Fruit fly (Drosophila melanogaster) whole organism, embryonic: ENCODE measurements around the gene Hr78.

ENCODE experiments used
- B-H1 ChIP-seq: fragments of 200-800 bp; sonication (Bioruptor generic); IDR thresholded peaks from 3 replicates; pipeline ENCODE4 v1.3.6; 2022; ENCODE audit warnings: missing biosample characterization, missing genetic modification characterization
- CG12071 ChIP-seq: fragments of 200-800 bp; sonication (Bioruptor generic); optimal IDR thresholded peaks from 3 replicates; lab custom pipeline; 2018; ENCODE audit warnings: missing biosample characterization, mild to moderate bottlenecking, missing genetic modification characterization
- CG13296 ChIP-seq: fragments of 200-800 bp; sonication (Bioruptor generic); optimal IDR thresholded peaks from 3 replicates; lab custom pipeline; 2018; ENCODE audit warnings: missing biosample characterization, mild to moderate bottlenecking, missing genetic modification characterization
- CG14014 ChIP-seq: fragments of 200-800 bp; sonication (Bioruptor generic); IDR thresholded peaks from 2 replicates; pipeline ENCODE4 v1.3.6; 2022; ENCODE audit warnings: missing biosample characterization, missing genetic modification characterization
- CG16863 ChIP-seq: fragments of 200-800 bp; sonication (Bioruptor generic); optimal IDR thresholded peaks from 3 replicates; lab custom pipeline; 2016; ENCODE audit warnings: missing biosample characterization, missing genetic modification characterization
- CG17186 ChIP-seq: fragments of 200-800 bp; sonication (Bioruptor generic); optimal IDR thresholded peaks from 3 replicates; lab custom pipeline; 2017; ENCODE audit warnings: missing biosample characterization, missing genetic modification reagents, missing genetic modification characterization
- CG18764 ChIP-seq: fragments of 200-800 bp; sonication (Bioruptor generic); optimal IDR thresholded peaks from 3 replicates; lab custom pipeline; 2016; ENCODE audit warnings: missing biosample characterization, missing genetic modification characterization
- CG2129 ChIP-seq: fragments of 200-800 bp; sonication (Bioruptor generic); IDR thresholded peaks from 2 replicates; pipeline ENCODE4 v1.3.6; 2022; ENCODE audit warnings: missing biosample characterization, missing genetic modification characterization; ENCODE audit not compliant: partially characterized antibody
- CG2889 ChIP-seq: fragments of 200-800 bp; sonication (Bioruptor generic); IDR thresholded peaks from 3 replicates; pipeline ENCODE4 v1.3.6; 2022; ENCODE audit warnings: missing biosample characterization, missing genetic modification characterization
- CG30020 ChIP-seq: fragments of 200-800 bp; optimal IDR thresholded peaks from 2 replicates; lab custom pipeline; 2019; ENCODE audit warnings: missing biosample characterization, mild to moderate bottlenecking, missing genetic modification characterization, moderate library complexity
- CG30403 ChIP-seq: fragments of 200-800 bp; sonication (Bioruptor generic); optimal IDR thresholded peaks from 3 replicates; lab custom pipeline; 2016; ENCODE audit warnings: missing biosample characterization, missing genetic modification characterization
- CG3163 ChIP-seq: fragments of 200-800 bp; sonication (Bioruptor generic); optimal IDR thresholded peaks from 3 replicates; lab custom pipeline; 2016; ENCODE audit warnings: missing biosample characterization, missing genetic modification characterization
- CG42726 ChIP-seq: fragments of 200-800 bp; sonication (Bioruptor generic); IDR thresholded peaks from 2 replicates; pipeline ENCODE4 v1.3.6; 2022; ENCODE audit warnings: missing biosample characterization, missing genetic modification characterization; ENCODE audit not compliant: partially characterized antibody
- CG4328 ChIP-seq: fragments of 200-800 bp; sonication (Bioruptor generic); optimal IDR thresholded peaks from 3 replicates; lab custom pipeline; 2017; ENCODE audit warnings: missing biosample characterization, missing genetic modification reagents, missing genetic modification characterization
- CG43689 ChIP-seq: fragments of 200-800 bp; sonication (Bioruptor generic); IDR thresholded peaks from 2 replicates; pipeline ENCODE4 v1.3.6; 2022; ENCODE audit warnings: missing biosample characterization, missing genetic modification characterization
- CG8359 ChIP-seq: fragments of 200-800 bp; sonication (Bioruptor generic); optimal IDR thresholded peaks from 2 replicates; lab custom pipeline; 2017; ENCODE audit warnings: missing biosample characterization, mild to moderate bottlenecking, missing genetic modification characterization, borderline replicate concordance
- CG8478 ChIP-seq: fragments of >200 bp; optimal IDR thresholded peaks from 2 replicates; lab custom pipeline; 2018
- CG9609 ChIP-seq: fragments of 200-800 bp; sonication (Bioruptor generic); optimal IDR thresholded peaks from 3 replicates; lab custom pipeline; 2016; ENCODE audit warnings: missing biosample characterization, missing genetic modification characterization
- CG9817 ChIP-seq: fragments of 200-800 bp; sonication (Bioruptor generic); optimal IDR thresholded peaks from 2 replicates; lab custom pipeline; 2018; ENCODE audit warnings: missing biosample characterization, mild to moderate bottlenecking, missing genetic modification characterization, moderate library complexity
- CTCF ChIP-seq: fragments of 200-800 bp; sonication (Bioruptor generic); optimal IDR thresholded peaks from 2 replicates; lab custom pipeline; 2017; ENCODE audit warnings: missing biosample characterization, mild to moderate bottlenecking, missing genetic modification characterization, moderate library complexity
- CrebB ChIP-seq: fragments of 200-800 bp; sonication (Bioruptor generic); optimal IDR thresholded peaks from 3 replicates; lab custom pipeline; 2018; ENCODE audit warnings: missing biosample characterization, mild to moderate bottlenecking, missing genetic modification characterization
- Dad ChIP-seq: fragments of 200-800 bp; sonication (Bioruptor generic); optimal IDR thresholded peaks from 3 replicates; lab custom pipeline; 2016; ENCODE audit warnings: missing biosample characterization, missing genetic modification characterization
- Dip3 ChIP-seq: fragments of 200-800 bp; sonication (Bioruptor generic); optimal IDR thresholded peaks from 3 replicates; lab custom pipeline; 2016; ENCODE audit warnings: missing biosample characterization, missing genetic modification characterization
- Gsc ChIP-seq: fragments of 200-800 bp; sonication (Bioruptor generic); IDR thresholded peaks from 2 replicates; pipeline ENCODE4 v1.3.6; 2022; ENCODE audit warnings: missing biosample characterization, missing genetic modification characterization
- Hey ChIP-seq: fragments of 200-800 bp; sonication (Bioruptor generic); optimal IDR thresholded peaks from 3 replicates; lab custom pipeline; 2018; ENCODE audit warnings: missing biosample characterization, mild to moderate bottlenecking, missing genetic modification characterization
- Hr78 ChIP-seq, 2 experiments: fragments of 200-800 bp in 1 of 2; fragments of >200 bp in 1 of 2; sonication (Bioruptor generic) in 1 of 2; optimal IDR thresholded peaks; 2 replicates each; lab custom pipeline; 2017 to 2019; ENCODE audit warnings: missing biosample characterization in 2 of 2, missing genetic modification characterization in 2 of 2, mild to moderate bottlenecking in 1 of 2, moderate library complexity in 1 of 2
- Max ChIP-seq: fragments of 200-800 bp; sonication (Bioruptor generic); optimal IDR thresholded peaks from 2 replicates; lab custom pipeline; 2016; ENCODE audit warnings: missing biosample characterization, mild to moderate bottlenecking, missing genetic modification characterization
- NFAT ChIP-seq: fragments of 200-800 bp; sonication (Bioruptor generic); IDR thresholded peaks from 2 replicates; pipeline ENCODE4 v1.3.6; 2022; ENCODE audit warnings: missing biosample characterization, missing genetic modification characterization
- Neu2 ChIP-seq: fragments of 200-800 bp; sonication (Bioruptor generic); optimal IDR thresholded peaks from 3 replicates; lab custom pipeline; 2016; ENCODE audit warnings: missing biosample characterization, missing genetic modification characterization, borderline replicate concordance
- Nf-YC ChIP-seq: fragments of 200-800 bp; optimal IDR thresholded peaks from 3 replicates; lab custom pipeline; 2019; ENCODE audit warnings: missing biosample characterization, mild to moderate bottlenecking, missing genetic modification characterization, moderate library complexity
- Xbp1 ChIP-seq: fragments of 200-800 bp; sonication (Bioruptor generic); optimal IDR thresholded peaks from 3 replicates; lab custom pipeline; 2016; ENCODE audit warnings: missing biosample characterization, mild to moderate bottlenecking, missing genetic modification characterization
- ab ChIP-seq: fragments of 200-800 bp; sonication (Bioruptor generic); optimal IDR thresholded peaks from 2 replicates; lab custom pipeline; 2016; ENCODE audit warnings: missing biosample characterization, missing genetic modification characterization
- abd-A ChIP-seq: fragments of 200-800 bp; sonication (Bioruptor generic); optimal IDR thresholded peaks from 3 replicates; lab custom pipeline; 2019; ENCODE audit warnings: missing biosample characterization, mild to moderate bottlenecking, missing genetic modification characterization, moderate library complexity
- ash1 ChIP-seq: fragments of 200-800 bp; sonication (Bioruptor generic); optimal IDR thresholded peaks from 2 replicates; lab custom pipeline; 2018; ENCODE audit warnings: missing biosample characterization, mild to moderate bottlenecking, missing genetic modification characterization
- ato ChIP-seq: fragments of 200-800 bp; sonication (Bioruptor generic); IDR thresholded peaks from 2 replicates; pipeline ENCODE4 v1.3.6; 2022; ENCODE audit warnings: missing biosample characterization, missing genetic modification characterization; ENCODE audit not compliant: partially characterized antibody
- cato ChIP-seq: fragments of 200-800 bp; sonication (Bioruptor generic); optimal IDR thresholded peaks from 2 replicates; lab custom pipeline; 2016; ENCODE audit warnings: missing biosample characterization, missing genetic modification characterization, borderline replicate concordance
- cg ChIP-seq: fragments of 200-800 bp; sonication (Bioruptor generic); optimal IDR thresholded peaks from 3 replicates; lab custom pipeline; 2019; ENCODE audit warnings: missing biosample characterization, mild to moderate bottlenecking, missing genetic modification characterization, moderate library complexity
- ci ChIP-seq: fragments of 200-800 bp; sonication (Bioruptor generic); IDR thresholded peaks from 3 replicates; pipeline ENCODE4 v1.3.6; 2022; ENCODE audit warnings: missing biosample characterization, missing genetic modification characterization
- crc ChIP-seq: fragments of 200-800 bp; sonication (Bioruptor generic); optimal IDR thresholded peaks from 2 replicates; lab custom pipeline; 2016; ENCODE audit warnings: missing biosample characterization, missing genetic modification characterization
- dan ChIP-seq: fragments of 200-800 bp; sonication (Bioruptor generic); IDR thresholded peaks from 2 replicates; pipeline ENCODE4 v1.3.6; 2022; ENCODE audit warnings: missing biosample characterization, missing genetic modification characterization
- dm ChIP-seq: fragments of 200-800 bp; sonication (Bioruptor generic); optimal IDR thresholded peaks from 3 replicates; lab custom pipeline; 2016; ENCODE audit warnings: missing biosample characterization, missing genetic modification characterization
- dmrt99B ChIP-seq: fragments of 200-800 bp; sonication (Bioruptor generic); optimal IDR thresholded peaks from 2 replicates; lab custom pipeline; 2018; ENCODE audit warnings: missing biosample characterization, mild to moderate bottlenecking, missing genetic modification characterization, moderate library complexity
- fd64A ChIP-seq: fragments of 200-800 bp; sonication (Bioruptor generic); optimal IDR thresholded peaks from 3 replicates; lab custom pipeline; 2018; ENCODE audit warnings: missing biosample characterization, mild to moderate bottlenecking, missing genetic modification characterization
- gcm ChIP-seq: fragments of 200-800 bp; sonication (Bioruptor generic); optimal IDR thresholded peaks from 2 replicates; lab custom pipeline; 2019; ENCODE audit warnings: missing biosample characterization, mild to moderate bottlenecking, missing genetic modification characterization, moderate library complexity
- hkb ChIP-seq, 2 experiments: fragments of 200-800 bp in 1 of 2; fragments of >200 bp in 1 of 2; sonication (Bioruptor generic) in 1 of 2; IDR thresholded peaks in 1 of 2; optimal IDR thresholded peaks in 1 of 2; 2 replicates each; pipeline versions ENCODE4 v1.3.6 to Lab custom; 2017 to 2022; ENCODE audit warnings: missing biosample characterization in 1 of 2, missing genetic modification characterization in 1 of 2
- kah ChIP-seq: fragments of 200-800 bp; sonication (Bioruptor generic); optimal IDR thresholded peaks from 2 replicates; lab custom pipeline; 2018; ENCODE audit warnings: missing biosample characterization, mild to moderate bottlenecking, missing genetic modification characterization
- ken ChIP-seq: fragments of 200-800 bp; sonication (Bioruptor generic); IDR thresholded peaks from 3 replicates; pipeline ENCODE4 v1.3.6; 2022; ENCODE audit warnings: missing biosample characterization, missing genetic modification characterization
- nerfin-1 ChIP-seq: fragments of 200-800 bp; sonication (Bioruptor generic); optimal IDR thresholded peaks from 3 replicates; lab custom pipeline; 2019; ENCODE audit warnings: missing biosample characterization, mild to moderate bottlenecking, missing genetic modification characterization, moderate library complexity
- tap ChIP-seq: fragments of 200-800 bp; optimal IDR thresholded peaks from 3 replicates; lab custom pipeline; 2019; ENCODE audit warnings: missing biosample characterization, mild to moderate bottlenecking, missing genetic modification characterization, moderate library complexity
- tgo ChIP-seq: fragments of 200-800 bp; sonication (Bioruptor generic); IDR thresholded peaks from 3 replicates; pipeline ENCODE4 v1.3.6; 2022; ENCODE audit warnings: missing biosample characterization, missing genetic modification characterization

Gene Hr78

DNA sequence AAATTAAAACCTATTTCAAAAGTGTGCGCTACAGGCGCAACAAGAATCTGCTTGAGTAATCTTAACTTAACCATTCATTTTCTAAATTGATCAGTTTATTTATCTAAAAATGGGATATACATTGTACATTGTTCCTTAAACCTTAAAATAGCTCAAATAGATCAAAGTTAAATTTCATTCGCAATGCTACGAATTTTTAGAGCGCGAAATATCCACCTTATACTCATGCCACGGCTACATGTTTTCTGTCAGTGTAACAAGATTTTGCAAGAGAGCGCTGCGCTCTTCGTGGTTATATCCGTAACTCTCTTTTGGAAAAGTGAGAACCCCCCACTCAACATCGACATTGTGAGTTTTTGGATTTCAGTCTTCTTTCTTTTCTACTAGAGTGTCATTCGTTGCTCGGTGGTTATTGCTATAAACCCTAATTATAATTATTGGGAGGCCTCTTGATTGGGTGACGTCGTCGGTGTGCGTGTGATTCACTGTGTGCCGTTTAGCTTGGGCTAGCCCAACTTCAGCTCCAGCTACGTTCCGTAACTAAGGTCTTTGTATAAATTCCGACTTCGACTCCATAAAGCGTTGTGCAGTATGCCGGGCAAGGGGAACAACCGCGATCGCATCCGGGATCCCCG is 12.3 kb upstream of the Hr78 start (continued):
- TF ChIP-seq CG18764 (GFP tag; lab: Kevin White, UChicago) (no peak), tgo (GFP tag; lab: Robert Waterston, UW) (peak; percentile 26; the same call in 1 of the 3 replicates), CG2889 (0 out of 3 replicates have a peak, but pooled peaks have one; percentile 26), CG14014 (GFP tag; lab: Robert Waterston, UW) (0 out of 2 replicates have a peak, but pooled peaks have one; percentile 25), ato (GFP tag; lab: Robert Waterston, UW) (no peak), Dip3 (no peak), ash1 (GFP tag; lab: Kevin White, UChicago) (no peak), Max (peak; percentile 4), dmrt99B (tag; lab: Kevin White, UChicago) (peak; percentile 50), cato (GFP tag; lab: Kevin White, UChicago) (no peak), B-H1 (GFP tag; lab: Robert Waterston, UW) (no peak), ken (GFP tag; lab: Robert Waterston, UW) (no peak), fd64A (GFP tag; lab: Kevin White, UChicago) (no peak), ci (GFP tag; lab: Robert Waterston, UW) (peak; percentile 71; the same call in 2 of the 3 replicates), CG8478 (lab: Kevin White, UChicago) (no peak), dan (no peak), Hr78 (GFP tag; optimal IDR thresholded peaks at IDR 0.05; lab: Kevin White, UChicago) (peak in 1 of 2 experiments; percentile 57), CG2129 (no peak), Hey (tag; lab: Kevin White, UChicago) (no peak), CG13296 (GFP tag; lab: Kevin White, UChicago) (peak; percentile 22), CG12071 (GFP tag; lab: Kevin White, UChicago) (peak; percentile 23), Nf-YC (tag; lab: Kevin White, UChicago) (no peak), CG30020 (tag; lab: Kevin White, UChicago) (no peak), CG4328 (GFP tag; lab: Kevin White, UChicago) (no peak), tap (tag; lab: Kevin White, UChicago) (peak; percentile 43), CG9817 (tag; lab: Kevin White, UChicago) (no peak), crc (GFP tag; lab: Kevin White, UChicago) (no peak), abd-A (tag; lab: Kevin White, UChicago) (no peak), kah (GFP tag; lab: Kevin White, UChicago) (no peak), CG30403 (GFP tag; lab: Kevin White, UChicago) (peak; percentile 55), CG42726 (GFP tag; lab: Robert Waterston, UW) (no peak), CG8359 (peak; percentile 3), CG9609 (GFP tag; lab: Kevin White, UChicago) (no peak), hkb (optimal IDR thresholded peaks at IDR 0.05; lab: Kevin White, UChicago) (no peak), hkb (GFP tag; IDR thresholded peaks at IDR 0.05; lab: Robert Waterston, UW) (no peak), NFAT (GFP tag; lab: Robert Waterston, UW) (no peak), CrebB (no peak), Gsc (GFP tag; lab: Robert Waterston, UW) (no peak), CG17186 (GFP tag; lab: Kevin White, UChicago) (no peak), Neu2 (no peak), CG3163 (peak; percentile 93), Dad (GFP tag; lab: Kevin White, UChicago) (no peak), CTCF (GFP tag; lab: Kevin White, UChicago) (no peak), nerfin-1 (no peak), Xbp1 (GFP tag; lab: Kevin White, UChicago) (peak; percentile 55), CG43689 (GFP tag; lab: Robert Waterston, UW) (no peak), ab (no peak), dm (GFP tag; lab: Kevin White, UChicago) (no peak), CG16863 (GFP tag; lab: Kevin White, UChicago) (no peak), cg (GFP tag; lab: Kevin White, UChicago) (no peak), gcm (GFP tag; lab: Kevin White, UChicago) (no peak)
